Worm (Caenorhabditis elegans) whole organism, midembryonic: ENCODE results near the gene srg-22.
A peak's percentile ranks its signal among the peaks of the same experiment; 100 is the strongest.

ENCODE experiments used
- T22C8.4 ChIP-seq: fragments of 200-800 bp; sonication (Bioruptor generic); IDR thresholded peaks from 2 replicates; pipeline ENCODE4 v1.3.6; 2022; ENCODE audit warnings: missing genetic modification characterization, missing compliant biosample characterization
- flt-1 ChIP-seq: fragments of 200-800 bp; sonication (Bioruptor generic); IDR thresholded peaks from 2 replicates; pipeline ENCODE4 v1.3.6; 2022; ENCODE audit warnings: missing genetic modification characterization, missing compliant biosample characterization
- ref-1 ChIP-seq: fragments of 200-800 bp; sonication (Bioruptor generic); conservative IDR thresholded peaks from 2 replicates; pipeline ENCODE4 v1.3.6; 2022; ENCODE audit warnings: missing genetic modification reagents, missing genetic modification characterization, missing compliant biosample characterization
- tab-1 ChIP-seq: fragments of 200-800 bp; sonication (Bioruptor generic); IDR thresholded peaks from 2 replicates; pipeline ENCODE4 v1.3.6; 2022; ENCODE audit warnings: missing genetic modification characterization, missing compliant biosample characterization

DNA sequence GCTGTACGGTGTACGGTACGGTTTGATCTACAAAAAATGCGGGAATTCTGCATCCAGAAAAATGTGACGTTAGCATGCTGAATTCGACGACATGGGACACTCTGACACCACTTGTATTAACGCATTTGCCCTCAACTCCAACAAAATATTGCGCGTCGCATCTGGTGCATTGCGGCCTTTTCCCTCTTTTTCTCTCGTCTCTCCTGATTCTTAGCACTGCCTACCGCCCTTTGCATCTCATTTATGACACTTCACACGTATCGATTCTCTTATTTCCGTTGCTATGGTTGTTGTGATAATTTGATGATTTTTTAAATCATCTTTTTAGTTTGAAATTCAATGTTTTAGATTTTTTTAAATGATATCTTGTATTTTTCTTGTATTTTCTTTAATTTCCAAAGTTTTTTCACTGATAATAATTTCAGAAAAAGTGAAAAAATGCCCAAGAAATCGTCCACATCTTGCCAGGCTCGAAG lies 25.7 kb upstream of the srg-22 start, which contains the start of gene T10D4.6:
- TF ChIP-seq tab-1 (GFP tag; lab: Robert Waterston, UW) = no peak
- no peak for TF ChIP-seq flt-1 (GFP tag; lab: Robert Waterston, UW)
- no peak for TF ChIP-seq ref-1
- TF ChIP-seq T22C8.4 (GFP tag; lab: Robert Waterston, UW) = peak; percentile 53
